Fruit fly (Drosophila melanogaster) whole organism, embryonic: ENCODE results near the gene CG1172.

Experiments used
- Atf3 ChIP-seq: fragments of 200-800 bp; sonication (Bioruptor generic); optimal IDR thresholded peaks from 3 replicates; lab custom pipeline; 2016; ENCODE audit warnings: missing biosample characterization, missing genetic modification characterization
- Bgb ChIP-seq: fragments of 200-800 bp; sonication (Bioruptor generic); IDR thresholded peaks from 2 replicates; pipeline ENCODE4 v1.3.6; 2022; ENCODE audit warnings: missing biosample characterization, missing genetic modification characterization; ENCODE audit not compliant: partially characterized antibody
- CG10565 ChIP-seq: fragments of 200-800 bp; sonication (Bioruptor generic); optimal IDR thresholded peaks from 3 replicates; lab custom pipeline; 2016; ENCODE audit warnings: missing biosample characterization, mild to moderate bottlenecking, missing genetic modification characterization
- CG12155 ChIP-seq: fragments of 200-800 bp; sonication (Bioruptor generic); optimal IDR thresholded peaks from 3 replicates; lab custom pipeline; 2016; ENCODE audit warnings: missing biosample characterization, missing genetic modification characterization
- CG13287 ChIP-seq: fragments of 200-800 bp; sonication (Bioruptor generic); IDR thresholded peaks from 2 replicates; pipeline ENCODE4 v1.3.6; 2022; ENCODE audit warnings: missing biosample characterization, missing genetic modification characterization; ENCODE audit not compliant: partially characterized antibody
- CG1792 ChIP-seq: fragments of 200-800 bp; sonication (Bioruptor generic); optimal IDR thresholded peaks from 2 replicates; lab custom pipeline; 2016; ENCODE audit warnings: missing biosample characterization, missing genetic modification characterization
- CG4820 ChIP-seq: fragments of 200-800 bp; sonication (Bioruptor generic); optimal IDR thresholded peaks from 3 replicates; lab custom pipeline; 2016; ENCODE audit warnings: missing biosample characterization, missing genetic modification characterization
- CG7786 ChIP-seq: fragments of 200-800 bp; sonication (Bioruptor generic); optimal IDR thresholded peaks from 2 replicates; lab custom pipeline; 2016; ENCODE audit warnings: missing biosample characterization, missing genetic modification characterization
- CoRest ChIP-seq: fragments of 200-800 bp; sonication (Bioruptor generic); optimal IDR thresholded peaks from 3 replicates; lab custom pipeline; 2018; ENCODE audit warnings: missing biosample characterization, mild to moderate bottlenecking, missing genetic modification characterization, moderate library complexity
- Ets65A ChIP-seq: fragments of 200-800 bp; sonication (Bioruptor generic); peaks from one replicate; lab custom pipeline; 2016; ENCODE audit warnings: missing biosample characterization, missing genetic modification characterization
- HmgD ChIP-seq: fragments of 200-800 bp; sonication (Bioruptor generic); optimal IDR thresholded peaks from 3 replicates; lab custom pipeline; 2016; ENCODE audit warnings: missing biosample characterization, missing genetic modification characterization
- Hr78 ChIP-seq, 2 experiments: fragments of 200-800 bp in 1 of 2; fragments of >200 bp in 1 of 2; sonication (Bioruptor generic) in 1 of 2; optimal IDR thresholded peaks; 2 replicates each; lab custom pipeline; 2017 to 2019; ENCODE audit warnings: missing biosample characterization in 2 of 2, missing genetic modification characterization in 2 of 2, mild to moderate bottlenecking in 1 of 2, moderate library complexity in 1 of 2
- Med ChIP-seq: fragments of 200-800 bp; sonication (Bioruptor generic); peaks from one replicate; lab custom pipeline; 2016; ENCODE audit warnings: missing biosample characterization, missing genetic modification characterization, mild to moderate bottlenecking, inconsistent platforms, moderate library complexity
- Meics ChIP-seq: fragments of 200-800 bp; sonication (Bioruptor generic); optimal IDR thresholded peaks from 2 replicates; lab custom pipeline; 2017; ENCODE audit warnings: missing biosample characterization, mild to moderate bottlenecking, missing genetic modification characterization
- Myb ChIP-seq: fragments of 200-800 bp; sonication (Bioruptor generic); optimal IDR thresholded peaks from 2 replicates; lab custom pipeline; 2016; ENCODE audit warnings: missing biosample characterization, missing genetic modification characterization
- Opbp ChIP-seq: fragments of 200-800 bp; sonication (Bioruptor generic); IDR thresholded peaks from 3 replicates; pipeline ENCODE4 v1.3.6; 2022; ENCODE audit warnings: missing biosample characterization, missing genetic modification characterization; ENCODE audit not compliant: partially characterized antibody
- Vsx1 ChIP-seq: fragments of 200-800 bp; sonication (Bioruptor generic); optimal IDR thresholded peaks from 2 replicates; lab custom pipeline; 2017; ENCODE audit warnings: missing biosample characterization, mild to moderate bottlenecking, missing genetic modification characterization, missing genetic modification reagents
- bsh ChIP-seq, 2 experiments: fragments of 200-800 bp; sonication (Bioruptor generic); optimal IDR thresholded peaks; 2 replicates each; lab custom pipeline; 2017 to 2018; ENCODE audit warnings: mild to moderate bottlenecking in 2 of 2, missing biosample characterization in 2 of 2, missing genetic modification characterization in 2 of 2, moderate library complexity in 1 of 2
- gsb-n ChIP-seq: fragments of 200-800 bp; sonication (Bioruptor generic); optimal IDR thresholded peaks from 3 replicates; lab custom pipeline; 2018; ENCODE audit warnings: missing biosample characterization, mild to moderate bottlenecking, missing genetic modification characterization
- hbn ChIP-seq: fragments of 200-800 bp; sonication (Bioruptor generic); IDR thresholded peaks from 2 replicates; pipeline ENCODE4 v1.3.6; 2022; ENCODE audit warnings: missing biosample characterization, missing genetic modification characterization; ENCODE audit not compliant: partially characterized antibody
- hkb ChIP-seq, 2 experiments: fragments of 200-800 bp in 1 of 2; fragments of >200 bp in 1 of 2; sonication (Bioruptor generic) in 1 of 2; IDR thresholded peaks in 1 of 2; optimal IDR thresholded peaks in 1 of 2; 2 replicates each; pipeline versions ENCODE4 v1.3.6 to Lab custom; 2017 to 2022; ENCODE audit warnings: missing biosample characterization in 1 of 2, missing genetic modification characterization in 1 of 2
- jing ChIP-seq: fragments of 200-800 bp; sonication (Bioruptor generic); optimal IDR thresholded peaks from 2 replicates; lab custom pipeline; 2018; ENCODE audit warnings: missing biosample characterization, mild to moderate bottlenecking, missing genetic modification characterization
- knrl ChIP-seq: fragments of 200-800 bp; sonication (Bioruptor generic); IDR thresholded peaks from 3 replicates; pipeline ENCODE4 v1.3.6; 2022; ENCODE audit warnings: missing biosample characterization, missing genetic modification characterization; ENCODE audit not compliant: partially characterized antibody
- lov ChIP-seq, 2 experiments: fragments of 200-800 bp in 1 of 2; fragments of >200 bp in 1 of 2; sonication (Bioruptor generic) in 1 of 2; IDR thresholded peaks in 1 of 2; optimal IDR thresholded peaks in 1 of 2; 2 replicates in 1 of 2; 3 replicates in 1 of 2; pipeline versions ENCODE4 v1.3.6 to Lab custom; 2017 to 2022; ENCODE audit warnings: missing biosample characterization in 1 of 2, missing genetic modification characterization in 1 of 2
- tin ChIP-seq: fragments of 200-800 bp; sonication (Bioruptor generic); optimal IDR thresholded peaks from 3 replicates; lab custom pipeline; 2016; ENCODE audit warnings: missing biosample characterization, missing genetic modification characterization
- trh ChIP-seq: fragments of 200-800 bp; sonication (Bioruptor generic); optimal IDR thresholded peaks from 2 replicates; lab custom pipeline; 2016; ENCODE audit warnings: missing biosample characterization, missing genetic modification characterization

Gene CG1172

dm6 chr3R:5438750-5439149, 45.0 kb downstream of the CG1172 start (continued):
- TF ChIP-seq CG4820: peak; percentile 14
- TF ChIP-seq hkb (optimal IDR thresholded peaks at IDR 0.05; lab: Kevin White, UChicago): no peak
- no peak for TF ChIP-seq hkb (GFP tag; IDR thresholded peaks at IDR 0.05; lab: Robert Waterston, UW)
- TF ChIP-seq trh (GFP tag; lab: Kevin White, UChicago): no peak
- peak; percentile 67 for TF ChIP-seq Med (GFP tag; lab: Kevin White, UChicago)
- TF ChIP-seq bsh (GFP tag; optimal IDR thresholded peaks at IDR 0.05; lab: Kevin White, UChicago): no peak
- TF ChIP-seq jing (GFP tag; lab: Kevin White, UChicago): no peak
- peak; percentile 86 for TF ChIP-seq Myb (GFP tag; lab: Kevin White, UChicago)
- no peak for TF ChIP-seq CG12155
- TF ChIP-seq knrl: peak; percentile 44; the same call in 1 of the 3 replicates
- TF ChIP-seq lov (optimal IDR thresholded peaks at IDR 0.05; lab: Kevin White, UChicago): no peak
- TF ChIP-seq lov (GFP tag; IDR thresholded peaks at IDR 0.05; lab: Robert Waterston, UW): no peak
- TF ChIP-seq CoRest: peak; percentile 46
- no peak for TF ChIP-seq hbn (GFP tag; lab: Robert Waterston, UW)
- 0 out of 3 replicates have a peak, but pooled peaks have one; percentile 18 for TF ChIP-seq Opbp (GFP tag; lab: Robert Waterston, UW)
- TF ChIP-seq Hr78 (GFP tag; optimal IDR thresholded peaks at IDR 0.05; lab: Kevin White, UChicago): no peak
- no peak for TF ChIP-seq CG10565 (GFP tag; lab: Kevin White, UChicago)
- TF ChIP-seq Vsx1 (GFP tag; lab: Kevin White, UChicago): no peak
- no peak for TF ChIP-seq CG7786
- no peak for TF ChIP-seq tin (GFP tag; lab: Kevin White, UChicago)
- peak; percentile 63 for TF ChIP-seq HmgD
- TF ChIP-seq CG13287 (GFP tag; lab: Robert Waterston, UW): peak; percentile 43; the same call in 1 of the 2 replicates
- TF ChIP-seq Ets65A: peak; percentile 62
- TF ChIP-seq CG1792 (GFP tag; lab: Kevin White, UChicago): no peak
- no peak for TF ChIP-seq Meics (GFP tag; lab: Kevin White, UChicago)
- peak; percentile 19 for TF ChIP-seq gsb-n
- TF ChIP-seq Atf3 (GFP tag; lab: Kevin White, UChicago): no peak
- TF ChIP-seq Bgb: no peak
- TF ChIP-seq, all 482 proteins: peak for 51
